Worm (Caenorhabditis elegans) whole organism, L2 larva: Measurements from ENCODE around the gene kin-2.

Experiments used
- C34F6.9 ChIP-seq: fragments of 150-350 bp; optimal IDR thresholded peaks from 2 replicates; lab custom pipeline; 2014; ENCODE audit warnings: missing biosample characterization, missing genetic modification characterization
- F13H6.1 ChIP-seq: sonication (generic microtip); optimal IDR thresholded peaks from 2 replicates; lab custom pipeline; 2016; ENCODE audit warnings: missing genetic modification characterization, missing compliant biosample characterization
- R02D3.7 ChIP-seq: fragments of 150-350 bp; optimal IDR thresholded peaks from 2 replicates; lab custom pipeline; 2014; ENCODE audit warnings: missing biosample characterization, missing genetic modification characterization
- Y55F3AM.14 ChIP-seq: fragments of 200-800 bp; sonication (Bioruptor generic); optimal IDR thresholded peaks from 2 replicates; lab custom pipeline; 2018; ENCODE audit warnings: mild to moderate bottlenecking, missing genetic modification characterization, missing compliant biosample characterization
- ZK546.5 ChIP-seq: sonication (generic microtip); optimal IDR thresholded peaks from 2 replicates; lab custom pipeline; 2017; ENCODE audit warnings: missing biosample characterization, missing genetic modification characterization
- alr-1 ChIP-seq: fragments of 150-350 bp; optimal IDR thresholded peaks from 2 replicates; lab custom pipeline; 2014; ENCODE audit warnings: missing biosample characterization, missing genetic modification characterization
- aly-2 ChIP-seq: fragments of 150-350 bp; optimal IDR thresholded peaks from 2 replicates; lab custom pipeline; 2014; ENCODE audit warnings: missing biosample characterization, missing genetic modification characterization
- ama-1 ChIP-seq: fragments of 150-350 bp; optimal IDR thresholded peaks from 2 replicates; lab custom pipeline; 2018; ENCODE audit warnings: inconsistent platforms
- blmp-1 ChIP-seq: sonication (generic microtip); optimal IDR thresholded peaks from 2 replicates; lab custom pipeline; 2017; ENCODE audit warnings: missing genetic modification characterization, mild to moderate bottlenecking, missing compliant biosample characterization, antibody characterized with exemption, moderate library complexity; ENCODE audit not compliant: insufficient read depth
- ceh-16 ChIP-seq: fragments of 150-350 bp; optimal IDR thresholded peaks from 2 replicates; lab custom pipeline; 2014; ENCODE audit warnings: missing biosample characterization, missing genetic modification characterization
- ceh-82 ChIP-seq: fragments of 150-350 bp; optimal IDR thresholded peaks from 2 replicates; lab custom pipeline; 2014; ENCODE audit warnings: missing biosample characterization, missing genetic modification characterization
- crh-2 ChIP-seq: sonication (generic microtip); optimal IDR thresholded peaks from 2 replicates; lab custom pipeline; 2017; ENCODE audit warnings: missing biosample characterization, missing genetic modification characterization
- dmd-4 ChIP-seq: sonication (generic microtip); optimal IDR thresholded peaks from 2 replicates; lab custom pipeline; 2017; ENCODE audit warnings: missing biosample characterization, missing genetic modification characterization
- egl-27 ChIP-seq: sonication (generic microtip); optimal IDR thresholded peaks from 3 replicates; lab custom pipeline; 2017; ENCODE audit warnings: missing biosample characterization, missing genetic modification reagents, missing genetic modification characterization
- elt-1 ChIP-seq: fragments of 150-350 bp; optimal IDR thresholded peaks from 2 replicates; lab custom pipeline; 2014; ENCODE audit warnings: missing biosample characterization, missing genetic modification characterization
- elt-3 ChIP-seq: sonication (generic microtip); optimal IDR thresholded peaks from 2 replicates; lab custom pipeline; 2017; ENCODE audit warnings: missing biosample characterization, missing genetic modification characterization
- fos-1 ChIP-seq: fragments of 150-350 bp; optimal IDR thresholded peaks from 2 replicates; lab custom pipeline; 2014; ENCODE audit warnings: missing biosample characterization, missing genetic modification characterization
- gmeb-1 ChIP-seq: fragments of 150-350 bp; optimal IDR thresholded peaks from 2 replicates; lab custom pipeline; 2014; ENCODE audit warnings: missing biosample characterization, missing genetic modification characterization
- lin-11 ChIP-seq: fragments of 150-350 bp; sonication (generic microtip); optimal IDR thresholded peaks from 2 replicates; lab custom pipeline; 2014; ENCODE audit warnings: missing biosample characterization, missing genetic modification characterization, inconsistent platforms, mixed read lengths
- lin-13 ChIP-seq: fragments of 150-350 bp; optimal IDR thresholded peaks from 2 replicates; lab custom pipeline; 2014; ENCODE audit warnings: missing biosample characterization, missing genetic modification reagents, missing genetic modification characterization
- lin-39 ChIP-seq: fragments of 150-350 bp; optimal IDR thresholded peaks from 2 replicates; lab custom pipeline; 2014; ENCODE audit warnings: missing biosample characterization, missing genetic modification reagents, missing genetic modification characterization
- lsy-2 ChIP-seq, 2 experiments: fragments of 150-350 bp in 1 of 2; sonication (generic microtip) in 1 of 2; optimal IDR thresholded peaks; 2 replicates each; lab custom pipeline; 2014 to 2017; ENCODE audit warnings: missing biosample characterization in 2 of 2, missing genetic modification characterization in 2 of 2
- mab-5 ChIP-seq: fragments of 150-350 bp; optimal IDR thresholded peaks from 2 replicates; lab custom pipeline; 2014; ENCODE audit warnings: missing biosample characterization, missing genetic modification characterization
- mbf-1 ChIP-seq: sonication (generic microtip); optimal IDR thresholded peaks from 2 replicates; lab custom pipeline; 2017; ENCODE audit warnings: missing biosample characterization, missing genetic modification characterization
- mdl-1 ChIP-seq, 2 experiments: fragments of 150-350 bp in 1 of 2; sonication (generic microtip) in 1 of 2; optimal IDR thresholded peaks; 2 replicates each; lab custom pipeline; 2017; ENCODE audit warnings: missing biosample characterization in 2 of 2, missing genetic modification characterization in 2 of 2
- nhr-10 ChIP-seq: sonication (generic microtip); optimal IDR thresholded peaks from 2 replicates; lab custom pipeline; 2017; ENCODE audit warnings: missing biosample characterization, missing genetic modification characterization
- nhr-11 ChIP-seq: fragments of 150-350 bp; optimal IDR thresholded peaks from 2 replicates; lab custom pipeline; 2014; ENCODE audit warnings: missing biosample characterization, missing genetic modification characterization
- nhr-12 ChIP-seq: fragments of 150-350 bp; optimal IDR thresholded peaks from 2 replicates; lab custom pipeline; 2014; ENCODE audit warnings: missing biosample characterization, missing genetic modification characterization
- nhr-129 ChIP-seq: fragments of 150-350 bp; optimal IDR thresholded peaks from 2 replicates; lab custom pipeline; 2014; ENCODE audit warnings: missing biosample characterization, missing genetic modification characterization
- nhr-21 ChIP-seq: fragments of 150-350 bp; optimal IDR thresholded peaks from 2 replicates; lab custom pipeline; 2014; ENCODE audit warnings: missing biosample characterization, missing genetic modification characterization
- nhr-23 ChIP-seq: fragments of 150-350 bp; optimal IDR thresholded peaks from 2 replicates; lab custom pipeline; 2014; ENCODE audit warnings: missing biosample characterization, missing genetic modification reagents, missing genetic modification characterization
- nhr-237 ChIP-seq: fragments of 150-350 bp; optimal IDR thresholded peaks from 2 replicates; lab custom pipeline; 2014; ENCODE audit warnings: missing biosample characterization, missing genetic modification characterization
- nhr-25 ChIP-seq: fragments of 150-350 bp; sonication (generic microtip); optimal IDR thresholded peaks from 3 replicates; lab custom pipeline; 2014; ENCODE audit warnings: missing biosample characterization, missing genetic modification characterization
- nhr-6 ChIP-seq: fragments of 150-350 bp; optimal IDR thresholded peaks from 2 replicates; lab custom pipeline; 2014; ENCODE audit warnings: missing biosample characterization, missing genetic modification characterization
- nhr-77 ChIP-seq: fragments of 150-350 bp; optimal IDR thresholded peaks from 2 replicates; lab custom pipeline; 2014; ENCODE audit warnings: missing biosample characterization, missing genetic modification characterization
- peb-1 ChIP-seq: fragments of 150-350 bp; optimal IDR thresholded peaks from 2 replicates; lab custom pipeline; 2014; ENCODE audit warnings: missing biosample characterization, missing genetic modification characterization
- sem-4 ChIP-seq: fragments of 150-350 bp; optimal IDR thresholded peaks from 2 replicates; lab custom pipeline; 2014; ENCODE audit warnings: missing biosample characterization, missing genetic modification reagents, missing genetic modification characterization
- skn-1 ChIP-seq: sonication (generic microtip); optimal IDR thresholded peaks from 2 replicates; lab custom pipeline; 2017; ENCODE audit warnings: missing biosample characterization, missing genetic modification characterization
- sma-3 ChIP-seq: sonication (generic microtip); optimal IDR thresholded peaks from 2 replicates; lab custom pipeline; 2016; ENCODE audit warnings: missing genetic modification reagents, missing genetic modification characterization, missing compliant biosample characterization
- sma-9 ChIP-seq, 2 experiments: fragments of 150-350 bp in 1 of 2; sonication (generic microtip) in 1 of 2; optimal IDR thresholded peaks; 2 replicates each; lab custom pipeline; 2014 to 2016; ENCODE audit warnings: missing genetic modification characterization in 2 of 2, mild to moderate bottlenecking in 1 of 2, missing biosample characterization in 1 of 2, missing compliant biosample characterization in 1 of 2, missing genetic modification reagents in 1 of 2, moderate library complexity in 1 of 2
- snpc-4 ChIP-seq: fragments of 150-350 bp; optimal IDR thresholded peaks from 2 replicates; lab custom pipeline; 2014; ENCODE audit warnings: missing biosample characterization, missing genetic modification characterization
- unc-39 ChIP-seq: fragments of 150-350 bp; optimal IDR thresholded peaks from 2 replicates; lab custom pipeline; 2014; ENCODE audit warnings: missing biosample characterization, missing genetic modification characterization
- unc-55 ChIP-seq: fragments of 150-350 bp; sonication (generic microtip); optimal IDR thresholded peaks from 3 replicates; lab custom pipeline; 2014; ENCODE audit warnings: missing biosample characterization, missing genetic modification reagents, missing genetic modification characterization
- unc-62 ChIP-seq: fragments of 150-350 bp; optimal IDR thresholded peaks from 2 replicates; lab custom pipeline; 2014; ENCODE audit warnings: missing biosample characterization, missing genetic modification reagents, missing genetic modification characterization
- zag-1 ChIP-seq: fragments of 150-350 bp; optimal IDR thresholded peaks from 2 replicates; lab custom pipeline; 2014; ENCODE audit warnings: missing biosample characterization, missing genetic modification characterization
- ztf-1 ChIP-seq: fragments of 200-800 bp; sonication (Bioruptor generic); conservative IDR thresholded peaks from 2 replicates; pipeline ENCODE4 v1.3.6; 2022; ENCODE audit warnings: missing genetic modification characterization, missing compliant biosample characterization
- ztf-11 ChIP-seq: sonication (generic microtip); optimal IDR thresholded peaks from 2 replicates; lab custom pipeline; 2017; ENCODE audit warnings: missing biosample characterization, missing genetic modification characterization
- ztf-4 ChIP-seq: fragments of 150-350 bp; optimal IDR thresholded peaks from 2 replicates; lab custom pipeline; 2014; ENCODE audit warnings: missing biosample characterization, missing genetic modification characterization

The kin-2 gene

ce11 chrX:5953174-5953573, 24.5 kb downstream of the kin-2 start, which contains the start of the genes R07E4.5 and R07E4.3:
Gene R07E4.5 (minus strand): TSS chrX:5953174.
Gene R07E4.3 (plus strand): TSS chrX:5953458.
- no peak for TF ChIP-seq ztf-11 (tag; lab: Kevin White, UChicago)
- TF ChIP-seq fos-1 (tag; lab: Kevin White, UChicago): peak; percentile 58
- no peak for TF ChIP-seq nhr-12
- peak; percentile 81 for TF ChIP-seq sma-9 (GFP tag; optimal IDR thresholded peaks at IDR 0.05; lab: Kevin White, UChicago)
- no peak for TF ChIP-seq sma-9 (tag; optimal IDR thresholded peaks at IDR 0.05; lab: Kevin White, UChicago)
- peak; percentile 13 for TF ChIP-seq nhr-6 (tag; lab: Kevin White, UChicago)
- no peak for TF ChIP-seq peb-1
- no peak for TF ChIP-seq elt-1 (tag; lab: Kevin White, UChicago)
- no peak for TF ChIP-seq ZK546.5 (tag; lab: Kevin White, UChicago)
- no peak for TF ChIP-seq ztf-1 (GFP tag; lab: Robert Waterston, UW)
- TF ChIP-seq C34F6.9 (tag; lab: Kevin White, UChicago): peak; percentile 67
- peak; percentile 67 for TF ChIP-seq nhr-25 (tag; lab: Kevin White, UChicago)
- no peak for TF ChIP-seq dmd-4 (tag; lab: Kevin White, UChicago)
- TF ChIP-seq ama-1 (lab: Kevin White, UChicago): no peak
- peak; percentile 70 for TF ChIP-seq crh-2 (tag; lab: Kevin White, UChicago)
- no peak for TF ChIP-seq nhr-237
- peak; percentile 79 for TF ChIP-seq nhr-129
- TF ChIP-seq ceh-16 (tag; lab: Kevin White, UChicago): no peak
- peak; percentile 74 for TF ChIP-seq sma-3 (GFP tag; lab: Kevin White, UChicago)
- no peak for TF ChIP-seq aly-2
- TF ChIP-seq R02D3.7 (tag; lab: Kevin White, UChicago): no peak
- TF ChIP-seq F13H6.1 (tag; lab: Kevin White, UChicago): peak; percentile 71
- peak in 1 of 2 experiments; percentile 80 for TF ChIP-seq lsy-2 (tag; optimal IDR thresholded peaks at IDR 0.05; lab: Kevin White, UChicago)
- TF ChIP-seq mbf-1 (tag; lab: Kevin White, UChicago): no peak
- no peak for TF ChIP-seq ztf-4 (tag; lab: Kevin White, UChicago)
- peak; percentile 68 for TF ChIP-seq gmeb-1 (tag; lab: Kevin White, UChicago)
- TF ChIP-seq mab-5: no peak
- TF ChIP-seq unc-62 (GFP tag; lab: Kevin White, UChicago): no peak
- TF ChIP-seq alr-1: no peak
- TF ChIP-seq snpc-4: peak; percentile 0
- no peak for TF ChIP-seq mdl-1 (tag; optimal IDR thresholded peaks at IDR 0.05; lab: Kevin White, UChicago)
- peak; percentile 13 for TF ChIP-seq blmp-1
- TF ChIP-seq skn-1: no peak
- peak; percentile 91 for TF ChIP-seq unc-55 (GFP tag; lab: Kevin White, UChicago)
- no peak for TF ChIP-seq zag-1 (tag; lab: Kevin White, UChicago)
- no peak for TF ChIP-seq ceh-82 (tag; lab: Kevin White, UChicago)
- peak; percentile 77 for TF ChIP-seq lin-13 (GFP tag; lab: Kevin White, UChicago)
- peak; percentile 62 for TF ChIP-seq nhr-21 (tag; lab: Kevin White, UChicago)
- no peak for TF ChIP-seq lin-39 (tag; lab: Kevin White, UChicago)
- no peak for TF ChIP-seq nhr-77 (tag; lab: Kevin White, UChicago)
- TF ChIP-seq egl-27 (tag; lab: Kevin White, UChicago): peak; percentile 11
- TF ChIP-seq lin-11 (tag; lab: Kevin White, UChicago): peak; percentile 77
- no peak for TF ChIP-seq Y55F3AM.14 (GFP tag; lab: Kevin White, UChicago)
- peak; percentile 54 for TF ChIP-seq sem-4 (tag; lab: Kevin White, UChicago)
- no peak for TF ChIP-seq elt-3 (tag; lab: Kevin White, UChicago)
- TF ChIP-seq nhr-23 (tag; lab: Kevin White, UChicago): no peak
- no peak for TF ChIP-seq nhr-11 (tag; lab: Kevin White, UChicago)
- TF ChIP-seq unc-39 (tag; lab: Kevin White, UChicago): no peak
- TF ChIP-seq nhr-10 (tag; lab: Kevin White, UChicago): no peak
